Fruit fly (Drosophila melanogaster) whole organism, embryonic: ENCODE measurements around the gene CG14220.

Experiments used
- B-H2 ChIP-seq: fragments of 200-800 bp; sonication (Bioruptor generic); optimal IDR thresholded peaks from 2 replicates; lab custom pipeline; 2018; ENCODE audit warnings: missing biosample characterization, mild to moderate bottlenecking, missing genetic modification characterization
- BEAF-32 ChIP-seq: fragments of 200-800 bp; sonication (Bioruptor generic); optimal IDR thresholded peaks from 3 replicates; lab custom pipeline; 2017; ENCODE audit warnings: missing biosample characterization, missing genetic modification characterization, mild to moderate bottlenecking, moderate library complexity, missing genetic modification reagents
- Bdp1 ChIP-seq: fragments of 200-800 bp; sonication (Bioruptor generic); optimal IDR thresholded peaks from 3 replicates; lab custom pipeline; 2016; ENCODE audit warnings: missing biosample characterization, missing genetic modification characterization
- CG12391 ChIP-seq: fragments of 200-800 bp; sonication (Bioruptor generic); optimal IDR thresholded peaks from 3 replicates; lab custom pipeline; 2018; ENCODE audit warnings: missing biosample characterization, mild to moderate bottlenecking, missing genetic modification characterization, moderate library complexity
- CG14710 ChIP-seq: fragments of 200-800 bp; sonication (Bioruptor generic); optimal IDR thresholded peaks from 3 replicates; lab custom pipeline; 2019; ENCODE audit warnings: missing biosample characterization, mild to moderate bottlenecking, missing genetic modification characterization, moderate library complexity
- CG14965 ChIP-seq: fragments of 200-800 bp; sonication (Bioruptor generic); optimal IDR thresholded peaks from 2 replicates; lab custom pipeline; 2016; ENCODE audit warnings: missing biosample characterization, missing genetic modification characterization, borderline replicate concordance
- CG32767 ChIP-seq: fragments of 200-800 bp; sonication (Bioruptor generic); IDR thresholded peaks from 2 replicates; pipeline ENCODE4 v1.3.6; 2022; ENCODE audit warnings: missing biosample characterization, missing genetic modification characterization
- CG32772 ChIP-seq: fragments of 200-800 bp; sonication (Bioruptor generic); IDR thresholded peaks from 2 replicates; pipeline ENCODE4 v1.3.6; 2022; ENCODE audit warnings: missing biosample characterization, missing genetic modification characterization
- CG3281 ChIP-seq: fragments of 200-800 bp; sonication (Bioruptor generic); optimal IDR thresholded peaks from 3 replicates; lab custom pipeline; 2017; ENCODE audit warnings: missing biosample characterization, mild to moderate bottlenecking, missing genetic modification characterization
- CG6791 ChIP-seq: fragments of 200-800 bp; sonication (Bioruptor generic); IDR thresholded peaks from 3 replicates; pipeline ENCODE4 v1.3.6; 2022; ENCODE audit warnings: missing biosample characterization, missing genetic modification characterization; ENCODE audit not compliant: partially characterized antibody
- CG6854 ChIP-seq: fragments of 200-800 bp; sonication (Bioruptor generic); optimal IDR thresholded peaks from 3 replicates; lab custom pipeline; 2017; ENCODE audit warnings: missing biosample characterization, mild to moderate bottlenecking, missing genetic modification characterization
- CG7271 ChIP-seq: fragments of 200-800 bp; sonication (Bioruptor generic); optimal IDR thresholded peaks from 2 replicates; lab custom pipeline; 2018; ENCODE audit warnings: missing biosample characterization, mild to moderate bottlenecking, missing genetic modification characterization, moderate library complexity
- CG7745 ChIP-seq: fragments of 200-800 bp; sonication (Bioruptor generic); optimal IDR thresholded peaks from 2 replicates; lab custom pipeline; 2018; ENCODE audit warnings: missing biosample characterization, mild to moderate bottlenecking, missing genetic modification characterization, moderate library complexity
- CG9609 ChIP-seq: fragments of 200-800 bp; sonication (Bioruptor generic); optimal IDR thresholded peaks from 3 replicates; lab custom pipeline; 2016; ENCODE audit warnings: missing biosample characterization, missing genetic modification characterization
- CG9727 ChIP-seq: fragments of 200-800 bp; sonication (Bioruptor generic); optimal IDR thresholded peaks from 3 replicates; lab custom pipeline; 2017; ENCODE audit warnings: missing biosample characterization, mild to moderate bottlenecking, missing genetic modification characterization
- CTCF ChIP-seq: fragments of 200-800 bp; sonication (Bioruptor generic); optimal IDR thresholded peaks from 2 replicates; lab custom pipeline; 2017; ENCODE audit warnings: missing biosample characterization, mild to moderate bottlenecking, missing genetic modification characterization, moderate library complexity
- CoRest ChIP-seq: fragments of 200-800 bp; sonication (Bioruptor generic); optimal IDR thresholded peaks from 3 replicates; lab custom pipeline; 2018; ENCODE audit warnings: missing biosample characterization, mild to moderate bottlenecking, missing genetic modification characterization, moderate library complexity
- CrebB ChIP-seq: fragments of 200-800 bp; sonication (Bioruptor generic); optimal IDR thresholded peaks from 3 replicates; lab custom pipeline; 2018; ENCODE audit warnings: missing biosample characterization, mild to moderate bottlenecking, missing genetic modification characterization
- Dll ChIP-seq: fragments of 200-800 bp; sonication (Bioruptor generic); IDR thresholded peaks from 4 replicates; pipeline ENCODE4 v1.3.6; 2022; ENCODE audit warnings: missing biosample characterization, missing genetic modification characterization; ENCODE audit not compliant: partially characterized antibody
- Dp ChIP-seq: fragments of 200-800 bp; sonication (Bioruptor generic); optimal IDR thresholded peaks from 2 replicates; lab custom pipeline; 2018; ENCODE audit warnings: missing biosample characterization, mild to moderate bottlenecking, missing genetic modification characterization, moderate library complexity
- Optix ChIP-seq: fragments of 200-800 bp; sonication (Bioruptor generic); IDR thresholded peaks from 3 replicates; pipeline ENCODE4 v1.3.6; 2022; ENCODE audit warnings: missing biosample characterization, missing genetic modification characterization
- PHDP ChIP-seq: fragments of 200-800 bp; sonication (Bioruptor generic); optimal IDR thresholded peaks from 3 replicates; lab custom pipeline; 2018; ENCODE audit warnings: missing biosample characterization, mild to moderate bottlenecking, missing genetic modification characterization, moderate library complexity
- Poxn ChIP-seq: fragments of 200-800 bp; sonication (Bioruptor generic); IDR thresholded peaks from 2 replicates; pipeline ENCODE4 v1.3.6; 2022; ENCODE audit warnings: missing biosample characterization, missing genetic modification characterization
- Six4 ChIP-seq: fragments of 200-800 bp; sonication (Bioruptor generic); optimal IDR thresholded peaks from 2 replicates; lab custom pipeline; 2016; ENCODE audit warnings: missing biosample characterization, missing genetic modification characterization
- Sry-δ ChIP-seq: fragments of 200-800 bp; sonication (Bioruptor generic); optimal IDR thresholded peaks from 2 replicates; lab custom pipeline; 2016; ENCODE audit warnings: missing biosample characterization, missing genetic modification characterization
- Vsx1 ChIP-seq: fragments of 200-800 bp; sonication (Bioruptor generic); optimal IDR thresholded peaks from 2 replicates; lab custom pipeline; 2017; ENCODE audit warnings: missing biosample characterization, mild to moderate bottlenecking, missing genetic modification characterization, missing genetic modification reagents
- ab ChIP-seq: fragments of 200-800 bp; sonication (Bioruptor generic); optimal IDR thresholded peaks from 2 replicates; lab custom pipeline; 2016; ENCODE audit warnings: missing biosample characterization, missing genetic modification characterization
- al ChIP-seq: fragments of 200-800 bp; sonication (Bioruptor generic); IDR thresholded peaks from 2 replicates; pipeline ENCODE4 v1.3.6; 2022; ENCODE audit warnings: missing biosample characterization, missing genetic modification characterization
- bab2 ChIP-seq: fragments of 200-800 bp; sonication (Bioruptor generic); optimal IDR thresholded peaks from 2 replicates; lab custom pipeline; 2016; ENCODE audit warnings: missing biosample characterization, missing genetic modification characterization
- cato ChIP-seq: fragments of 200-800 bp; sonication (Bioruptor generic); optimal IDR thresholded peaks from 2 replicates; lab custom pipeline; 2016; ENCODE audit warnings: missing biosample characterization, missing genetic modification characterization, borderline replicate concordance
- chinmo ChIP-seq: fragments of 200-800 bp; sonication (Bioruptor generic); IDR thresholded peaks from 4 replicates; pipeline ENCODE4 v1.3.6; 2022; ENCODE audit warnings: missing biosample characterization, missing genetic modification characterization; ENCODE audit not compliant: partially characterized antibody
- crc ChIP-seq: fragments of 200-800 bp; sonication (Bioruptor generic); optimal IDR thresholded peaks from 2 replicates; lab custom pipeline; 2016; ENCODE audit warnings: missing biosample characterization, missing genetic modification characterization
- croc ChIP-seq: fragments of 200-800 bp; sonication (Bioruptor generic); conservative IDR thresholded peaks from 3 replicates; pipeline ENCODE4 v1.3.6; 2022; ENCODE audit warnings: missing biosample characterization, missing genetic modification characterization
- fd102C ChIP-seq: fragments of 200-800 bp; sonication (Bioruptor generic); optimal IDR thresholded peaks from 2 replicates; lab custom pipeline; 2018; ENCODE audit warnings: missing biosample characterization, mild to moderate bottlenecking, missing genetic modification characterization, moderate library complexity
- fd96Cb ChIP-seq: fragments of 200-800 bp; sonication (Bioruptor generic); optimal IDR thresholded peaks from 2 replicates; lab custom pipeline; 2018; ENCODE audit warnings: missing biosample characterization, mild to moderate bottlenecking, missing genetic modification characterization, moderate library complexity
- fu2 ChIP-seq: fragments of 200-800 bp; sonication (Bioruptor generic); optimal IDR thresholded peaks from 2 replicates; lab custom pipeline; 2016; ENCODE audit warnings: missing biosample characterization, missing genetic modification characterization
- gem ChIP-seq: fragments of 200-800 bp; sonication (Bioruptor generic); optimal IDR thresholded peaks from 2 replicates; lab custom pipeline; 2019; ENCODE audit warnings: missing biosample characterization, mild to moderate bottlenecking, missing genetic modification characterization, moderate library complexity
- hbn ChIP-seq: fragments of 200-800 bp; sonication (Bioruptor generic); IDR thresholded peaks from 2 replicates; pipeline ENCODE4 v1.3.6; 2022; ENCODE audit warnings: missing biosample characterization, missing genetic modification characterization; ENCODE audit not compliant: partially characterized antibody
- knrl ChIP-seq: fragments of 200-800 bp; sonication (Bioruptor generic); IDR thresholded peaks from 3 replicates; pipeline ENCODE4 v1.3.6; 2022; ENCODE audit warnings: missing biosample characterization, missing genetic modification characterization; ENCODE audit not compliant: partially characterized antibody
- lilli ChIP-seq: fragments of 200-800 bp; sonication (Bioruptor generic); optimal IDR thresholded peaks from 3 replicates; lab custom pipeline; 2016; ENCODE audit warnings: missing biosample characterization, missing genetic modification characterization
- luna ChIP-seq: fragments of 200-800 bp; sonication (Bioruptor generic); optimal IDR thresholded peaks from 2 replicates; lab custom pipeline; 2016; ENCODE audit warnings: missing biosample characterization, missing genetic modification characterization
- nmo ChIP-seq: fragments of 200-800 bp; sonication (Bioruptor generic); optimal IDR thresholded peaks from 2 replicates; lab custom pipeline; 2018; ENCODE audit warnings: missing biosample characterization, mild to moderate bottlenecking, missing genetic modification characterization, moderate library complexity
- pan ChIP-seq, 4 experiments: fragments of >200 bp in 3 of 4; fragments of 200-800 bp in 1 of 4; sonication (Bioruptor generic) in 1 of 4; optimal IDR thresholded peaks in 3 of 4; IDR thresholded peaks in 1 of 4; 2 replicates each; pipeline versions ENCODE4 v1.3.6 to Lab custom; 2017 to 2022; ENCODE audit warnings: missing biosample characterization in 2 of 4, missing genetic modification characterization in 2 of 4, mixed read lengths in 1 of 4
- pho ChIP-seq: fragments of 200-800 bp; sonication (Bioruptor generic); optimal IDR thresholded peaks from 2 replicates; lab custom pipeline; 2016; ENCODE audit warnings: missing biosample characterization, missing genetic modification characterization
- pzg ChIP-seq: fragments of 200-800 bp; sonication (Bioruptor generic); optimal IDR thresholded peaks from 3 replicates; lab custom pipeline; 2018; ENCODE audit warnings: missing biosample characterization, mild to moderate bottlenecking, missing genetic modification characterization, moderate library complexity
- row ChIP-seq: fragments of 200-800 bp; sonication (Bioruptor generic); IDR thresholded peaks from 3 replicates; pipeline ENCODE4 v1.3.6; 2022; ENCODE audit warnings: missing biosample characterization, missing genetic modification characterization
- sr ChIP-seq: fragments of 200-800 bp; sonication (Bioruptor generic); IDR thresholded peaks from 3 replicates; pipeline ENCODE4 v1.3.6; 2022; ENCODE audit warnings: missing biosample characterization, missing genetic modification characterization
- vfl ChIP-seq: fragments of 200-800 bp; sonication (Bioruptor generic); optimal IDR thresholded peaks from 2 replicates; lab custom pipeline; 2016; ENCODE audit warnings: missing biosample characterization, missing genetic modification characterization
- vvl ChIP-seq: fragments of 200-800 bp; sonication (Bioruptor generic); IDR thresholded peaks from 2 replicates; pipeline ENCODE4 v1.3.6; 2022; ENCODE audit warnings: missing biosample characterization, missing genetic modification characterization

CG14220 gene

dm6 chrX:19579648-19580301 lies 21.9 kb downstream of the CG14220 start, which contains the start of gene Tao (continued):
- peak; percentile 41 for TF ChIP-seq CG12391 (tag; lab: Kevin White, UChicago)
- peak; percentile 90 for TF ChIP-seq BEAF-32 (GFP tag; lab: Kevin White, UChicago)
- TF ChIP-seq CG14710 (tag; lab: Kevin White, UChicago) = peak; percentile 58
- no peak for TF ChIP-seq croc (GFP tag; lab: Robert Waterston, UW)
- TF ChIP-seq fd96Cb (tag; lab: Kevin White, UChicago) = no peak
- no peak for TF ChIP-seq CrebB (tag; lab: Kevin White, UChicago)
- no peak for TF ChIP-seq CG32772
- peak; percentile 41; the same call in 2 of the 3 replicates for TF ChIP-seq row (GFP tag; lab: Robert Waterston, UW)
- TF ChIP-seq pzg (GFP tag; lab: Kevin White, UChicago) = peak; percentile 41
- TF ChIP-seq Dp (GFP tag; lab: Kevin White, UChicago) = peak; percentile 72
- TF ChIP-seq CG32767 (GFP tag; lab: Robert Waterston, UW) = no peak
- no peak for TF ChIP-seq al
- no peak for TF ChIP-seq CTCF (GFP tag; lab: Kevin White, UChicago)
- no peak for TF ChIP-seq PHDP (tag; lab: Kevin White, UChicago)
- TF ChIP-seq pho = no peak
- no peak for TF ChIP-seq Poxn (GFP tag; lab: Robert Waterston, UW)
- TF ChIP-seq hbn (GFP tag; lab: Robert Waterston, UW) = peak; percentile 70
- TF ChIP-seq CG6854 (GFP tag; lab: Kevin White, UChicago) = no peak
- TF ChIP-seq sr = no peak
- no peak for TF ChIP-seq crc (GFP tag; lab: Kevin White, UChicago)
- no peak for TF ChIP-seq B-H2 (GFP tag; lab: Kevin White, UChicago)
- TF ChIP-seq vvl (GFP tag; lab: Robert Waterston, UW) = no peak
- no peak for TF ChIP-seq gem (tag; lab: Kevin White, UChicago)
- no peak for TF ChIP-seq Vsx1
- TF ChIP-seq luna (GFP tag; lab: Kevin White, UChicago) = no peak
- TF ChIP-seq CG6791 (GFP tag; lab: Robert Waterston, UW) = peak; percentile 80
- TF ChIP-seq cato (GFP tag; lab: Kevin White, UChicago) = no peak
- peak; percentile 15 for TF ChIP-seq CoRest (tag; lab: Kevin White, UChicago)
- TF ChIP-seq Sry-δ (GFP tag; lab: Kevin White, UChicago) = peak; percentile 80
- TF ChIP-seq pan (optimal IDR thresholded peaks at IDR 0.05; lab: Kevin White, UChicago) = no peak
- TF ChIP-seq pan (GFP tag; optimal IDR thresholded peaks at IDR 0.05 in 1 of 2, IDR thresholded peaks at IDR 0.05 in 1 of 2) = no peak
- TF ChIP-seq CG9609 (GFP tag; lab: Kevin White, UChicago) = no peak
- TF ChIP-seq knrl (GFP tag; lab: Robert Waterston, UW) = peak; percentile 90
- no peak for TF ChIP-seq CG7271
- TF ChIP-seq CG14965 (GFP tag; lab: Kevin White, UChicago) = no peak
- no peak for TF ChIP-seq bab2
- TF ChIP-seq chinmo = 0 out of 4 replicates have a peak, but pooled peaks have one; percentile 24
- no peak for TF ChIP-seq vfl (GFP tag; lab: Kevin White, UChicago)
- no peak for TF ChIP-seq Optix
- TF ChIP-seq Dll (GFP tag; lab: Robert Waterston, UW) = peak; percentile 91
- TF ChIP-seq nmo (GFP tag; lab: Kevin White, UChicago) = peak; percentile 43
- no peak for TF ChIP-seq CG7745 (tag; lab: Kevin White, UChicago)
- no peak for TF ChIP-seq CG9727 (GFP tag; lab: Kevin White, UChicago)
- no peak for TF ChIP-seq lilli (GFP tag; lab: Kevin White, UChicago)
- TF ChIP-seq ab (GFP tag; lab: Kevin White, UChicago) = no peak
- no peak for TF ChIP-seq fd102C (GFP tag; lab: Kevin White, UChicago)
- TF ChIP-seq fu2 (GFP tag; lab: Kevin White, UChicago) = no peak
- no peak for TF ChIP-seq CG3281 (GFP tag; lab: Kevin White, UChicago)
- no peak for TF ChIP-seq Bdp1 (GFP tag; lab: Kevin White, UChicago)
- TF ChIP-seq Six4 (GFP tag; lab: Kevin White, UChicago) = no peak
